Fruit fly (Drosophila melanogaster) whole organism, embryonic: ENCODE results near the gene CG42553.

ENCODE experiments used
- BtbVII ChIP-seq: fragments of 200-800 bp; sonication (Bioruptor generic); optimal IDR thresholded peaks from 3 replicates; lab custom pipeline; 2017; ENCODE audit warnings: missing biosample characterization, mild to moderate bottlenecking, missing genetic modification characterization
- Bteb2 ChIP-seq: fragments of 200-800 bp; sonication (Bioruptor generic); optimal IDR thresholded peaks from 2 replicates; lab custom pipeline; 2016; ENCODE audit warnings: missing biosample characterization, missing genetic modification characterization
- CG10147 ChIP-seq: fragments of 200-800 bp; sonication (Bioruptor generic); optimal IDR thresholded peaks from 2 replicates; lab custom pipeline; 2019; ENCODE audit warnings: missing biosample characterization, mild to moderate bottlenecking, missing genetic modification characterization, moderate library complexity
- CG10462 ChIP-seq: fragments of 200-800 bp; sonication (Bioruptor generic); optimal IDR thresholded peaks from 2 replicates; lab custom pipeline; 2016; ENCODE audit warnings: missing biosample characterization, missing genetic modification characterization
- CG11247 ChIP-seq: fragments of 200-800 bp; sonication (Bioruptor generic); IDR thresholded peaks from 2 replicates; pipeline ENCODE4 v1.3.6; 2022; ENCODE audit warnings: missing biosample characterization, missing genetic modification characterization
- CG11560 ChIP-seq: fragments of 200-800 bp; sonication (Bioruptor generic); IDR thresholded peaks from 3 replicates; pipeline ENCODE4 v1.3.6; 2022; ENCODE audit warnings: missing biosample characterization, missing genetic modification characterization
- CG12155 ChIP-seq: fragments of 200-800 bp; sonication (Bioruptor generic); optimal IDR thresholded peaks from 3 replicates; lab custom pipeline; 2016; ENCODE audit warnings: missing biosample characterization, missing genetic modification characterization
- CG12769 ChIP-seq: fragments of 200-800 bp; sonication (Bioruptor generic); optimal IDR thresholded peaks from 2 replicates; lab custom pipeline; 2019; ENCODE audit warnings: missing biosample characterization, mild to moderate bottlenecking, missing genetic modification characterization, moderate library complexity
- CG14667 ChIP-seq: fragments of 200-800 bp; sonication (Bioruptor generic); IDR thresholded peaks from 2 replicates; pipeline ENCODE4 v1.3.6; 2022; ENCODE audit warnings: missing biosample characterization, missing genetic modification characterization
- CG1603 ChIP-seq: fragments of 200-800 bp; sonication (Bioruptor generic); optimal IDR thresholded peaks from 2 replicates; lab custom pipeline; 2019; ENCODE audit warnings: missing biosample characterization, mild to moderate bottlenecking, missing genetic modification characterization, moderate library complexity
- CG18262 ChIP-seq: fragments of 200-800 bp; optimal IDR thresholded peaks from 3 replicates; lab custom pipeline; 2019; ENCODE audit warnings: missing biosample characterization, mild to moderate bottlenecking, missing genetic modification characterization, moderate library complexity
- CG2712 ChIP-seq: fragments of 200-800 bp; optimal IDR thresholded peaks from 3 replicates; lab custom pipeline; 2019; ENCODE audit warnings: missing biosample characterization, mild to moderate bottlenecking, missing genetic modification characterization, moderate library complexity
- CG3847 ChIP-seq: fragments of 200-800 bp; sonication (Bioruptor generic); IDR thresholded peaks from 2 replicates; pipeline ENCODE4 v1.3.6; 2022; ENCODE audit warnings: missing biosample characterization, missing genetic modification characterization
- CG42726 ChIP-seq: fragments of 200-800 bp; sonication (Bioruptor generic); IDR thresholded peaks from 2 replicates; pipeline ENCODE4 v1.3.6; 2022; ENCODE audit warnings: missing biosample characterization, missing genetic modification characterization; ENCODE audit not compliant: partially characterized antibody
- CG4707 ChIP-seq: fragments of 200-800 bp; sonication (Bioruptor generic); optimal IDR thresholded peaks from 2 replicates; lab custom pipeline; 2018; ENCODE audit warnings: missing biosample characterization, mild to moderate bottlenecking, missing genetic modification characterization, moderate library complexity
- CG6175 ChIP-seq: fragments of 200-800 bp; sonication (Bioruptor generic); IDR thresholded peaks from 3 replicates; pipeline ENCODE4 v1.3.6; 2022; ENCODE audit warnings: missing biosample characterization, missing genetic modification characterization
- CG8359 ChIP-seq: fragments of 200-800 bp; sonication (Bioruptor generic); optimal IDR thresholded peaks from 2 replicates; lab custom pipeline; 2017; ENCODE audit warnings: missing biosample characterization, mild to moderate bottlenecking, missing genetic modification characterization, borderline replicate concordance
- CG9437 ChIP-seq: fragments of 200-800 bp; sonication (Bioruptor generic); optimal IDR thresholded peaks from 2 replicates; lab custom pipeline; 2018; ENCODE audit warnings: missing biosample characterization, mild to moderate bottlenecking, missing genetic modification characterization
- CHES-1-like ChIP-seq: fragments of 200-800 bp; sonication (Bioruptor generic); optimal IDR thresholded peaks from 2 replicates; lab custom pipeline; 2016; ENCODE audit warnings: missing biosample characterization, missing genetic modification characterization
- Camta ChIP-seq: fragments of 200-800 bp; sonication (Bioruptor generic); optimal IDR thresholded peaks from 2 replicates; lab custom pipeline; 2016; ENCODE audit warnings: missing biosample characterization, missing genetic modification characterization
- Deaf1 ChIP-seq: fragments of 200-800 bp; optimal IDR thresholded peaks from 3 replicates; lab custom pipeline; 2019; ENCODE audit warnings: missing biosample characterization, mild to moderate bottlenecking, missing genetic modification characterization, moderate library complexity
- Hmx ChIP-seq: fragments of 200-800 bp; sonication (Bioruptor generic); optimal IDR thresholded peaks from 2 replicates; lab custom pipeline; 2016; ENCODE audit warnings: missing biosample characterization, missing genetic modification characterization
- Hr51 ChIP-seq, 2 experiments: fragments of 200-800 bp; sonication (Bioruptor generic); optimal IDR thresholded peaks; 2 replicates in 1 of 2; 3 replicates in 1 of 2; lab custom pipeline; 2016 to 2018; ENCODE audit warnings: missing biosample characterization in 2 of 2, missing genetic modification characterization in 2 of 2, mild to moderate bottlenecking in 1 of 2, moderate library complexity in 1 of 2
- NK7.1 ChIP-seq: fragments of 200-800 bp; sonication (Bioruptor generic); optimal IDR thresholded peaks from 3 replicates; lab custom pipeline; 2016; ENCODE audit warnings: missing biosample characterization, missing genetic modification characterization
- Nf-YA ChIP-seq: fragments of 200-800 bp; sonication (Bioruptor generic); IDR thresholded peaks from 2 replicates; pipeline ENCODE4 v1.3.6; 2022; ENCODE audit warnings: missing biosample characterization, missing genetic modification characterization
- Pdp1 ChIP-seq, 2 experiments: fragments of 200-800 bp; sonication (Bioruptor generic); optimal IDR thresholded peaks; 3 replicates each; lab custom pipeline; 2016; ENCODE audit warnings: missing biosample characterization in 2 of 2, missing genetic modification characterization in 2 of 2, mild to moderate bottlenecking in 1 of 2, moderate library complexity in 1 of 2
- Sox100B ChIP-seq: fragments of 200-800 bp; sonication (Bioruptor generic); optimal IDR thresholded peaks from 3 replicates; lab custom pipeline; 2018; ENCODE audit warnings: missing biosample characterization, mild to moderate bottlenecking, missing genetic modification characterization
- TFAM ChIP-seq: fragments of 200-800 bp; sonication (Bioruptor generic); optimal IDR thresholded peaks from 2 replicates; lab custom pipeline; 2017; ENCODE audit warnings: missing biosample characterization, missing genetic modification characterization, inconsistent platforms
- Trl ChIP-seq, 3 experiments: fragments of >200 bp in 2 of 3; fragments of 200-800 bp in 1 of 3; sonication (Bioruptor generic) in 1 of 3; optimal IDR thresholded peaks; 2 replicates in 1 of 3; 3 replicates in 2 of 3; lab custom pipeline; 2016 to 2017; ENCODE audit warnings: missing biosample characterization in 1 of 3, missing genetic modification characterization in 1 of 3
- Xbp1 ChIP-seq: fragments of 200-800 bp; sonication (Bioruptor generic); optimal IDR thresholded peaks from 3 replicates; lab custom pipeline; 2016; ENCODE audit warnings: missing biosample characterization, mild to moderate bottlenecking, missing genetic modification characterization
- abd-A ChIP-seq: fragments of 200-800 bp; sonication (Bioruptor generic); optimal IDR thresholded peaks from 3 replicates; lab custom pipeline; 2019; ENCODE audit warnings: missing biosample characterization, mild to moderate bottlenecking, missing genetic modification characterization, moderate library complexity
- cas ChIP-seq: fragments of 200-800 bp; sonication (Bioruptor generic); IDR thresholded peaks from 2 replicates; pipeline ENCODE4 v1.3.6; 2022; ENCODE audit warnings: missing biosample characterization, missing genetic modification characterization
- chinmo ChIP-seq: fragments of 200-800 bp; sonication (Bioruptor generic); IDR thresholded peaks from 4 replicates; pipeline ENCODE4 v1.3.6; 2022; ENCODE audit warnings: missing biosample characterization, missing genetic modification characterization; ENCODE audit not compliant: partially characterized antibody
- corto ChIP-seq: fragments of 200-800 bp; sonication (Bioruptor generic); optimal IDR thresholded peaks from 2 replicates; lab custom pipeline; 2016; ENCODE audit warnings: missing biosample characterization, mild to moderate bottlenecking, missing genetic modification characterization, moderate library complexity
- da ChIP-seq: fragments of 200-800 bp; sonication (Bioruptor generic); optimal IDR thresholded peaks from 2 replicates; lab custom pipeline; 2016; ENCODE audit warnings: missing biosample characterization, missing genetic modification characterization
- dan ChIP-seq: fragments of 200-800 bp; sonication (Bioruptor generic); IDR thresholded peaks from 2 replicates; pipeline ENCODE4 v1.3.6; 2022; ENCODE audit warnings: missing biosample characterization, missing genetic modification characterization
- danr ChIP-seq: fragments of 200-800 bp; sonication (Bioruptor generic); IDR thresholded peaks from 2 replicates; pipeline ENCODE4 v1.3.6; 2022; ENCODE audit warnings: missing biosample characterization, missing genetic modification characterization
- eve ChIP-seq, 2 experiments: fragments of >200 bp; optimal IDR thresholded peaks; 2 replicates each; lab custom pipeline; 2017; ENCODE audit warnings: missing biosample characterization in 2 of 2, missing genetic modification characterization in 2 of 2
- gce ChIP-seq: fragments of 200-800 bp; sonication (Bioruptor generic); IDR thresholded peaks from 3 replicates; pipeline ENCODE4 v1.3.6; 2022; ENCODE audit warnings: missing biosample characterization, missing genetic modification characterization
- h ChIP-seq: fragments of >200 bp; optimal IDR thresholded peaks from 2 replicates; lab custom pipeline; 2017
- lbe ChIP-seq: fragments of 200-800 bp; sonication (Bioruptor generic); optimal IDR thresholded peaks from 2 replicates; lab custom pipeline; 2016; ENCODE audit warnings: missing biosample characterization, mild to moderate bottlenecking, missing genetic modification characterization
- nau ChIP-seq: fragments of 200-800 bp; sonication (Bioruptor generic); optimal IDR thresholded peaks from 3 replicates; lab custom pipeline; 2017; ENCODE audit warnings: missing biosample characterization, mild to moderate bottlenecking, missing genetic modification characterization, missing genetic modification reagents
- oc ChIP-seq: fragments of 200-800 bp; sonication (Bioruptor generic); optimal IDR thresholded peaks from 2 replicates; lab custom pipeline; 2018; ENCODE audit warnings: missing biosample characterization, mild to moderate bottlenecking, missing genetic modification characterization, moderate library complexity
- run ChIP-seq: fragments of 200-800 bp; sonication (Bioruptor generic); optimal IDR thresholded peaks from 3 replicates; lab custom pipeline; 2018; ENCODE audit warnings: missing biosample characterization, mild to moderate bottlenecking, missing genetic modification characterization
- scrt ChIP-seq: fragments of 200-800 bp; sonication (Bioruptor generic); optimal IDR thresholded peaks from 2 replicates; lab custom pipeline; 2018; ENCODE audit warnings: missing biosample characterization, mild to moderate bottlenecking, missing genetic modification characterization, moderate library complexity
- slbo ChIP-seq: fragments of 200-800 bp; sonication (Bioruptor generic); IDR thresholded peaks from 2 replicates; pipeline ENCODE4 v1.3.6; 2022; ENCODE audit warnings: missing biosample characterization, missing genetic modification characterization
- tin ChIP-seq: fragments of 200-800 bp; sonication (Bioruptor generic); optimal IDR thresholded peaks from 3 replicates; lab custom pipeline; 2016; ENCODE audit warnings: missing biosample characterization, missing genetic modification characterization
- trem ChIP-seq: fragments of 200-800 bp; optimal IDR thresholded peaks from 3 replicates; lab custom pipeline; 2019; ENCODE audit warnings: missing biosample characterization, mild to moderate bottlenecking, missing genetic modification characterization, moderate library complexity
- ttk ChIP-seq: fragments of 200-800 bp; sonication (Bioruptor generic); IDR thresholded peaks from 2 replicates; pipeline ENCODE4 v2.1.2; 2022; ENCODE audit warnings: missing biosample characterization, missing genetic modification characterization
- tup ChIP-seq: fragments of 200-800 bp; sonication (Bioruptor generic); optimal IDR thresholded peaks from 2 replicates; lab custom pipeline; 2016; ENCODE audit warnings: missing biosample characterization, mild to moderate bottlenecking, missing genetic modification characterization, moderate library complexity

CG42553 gene

DNA sequence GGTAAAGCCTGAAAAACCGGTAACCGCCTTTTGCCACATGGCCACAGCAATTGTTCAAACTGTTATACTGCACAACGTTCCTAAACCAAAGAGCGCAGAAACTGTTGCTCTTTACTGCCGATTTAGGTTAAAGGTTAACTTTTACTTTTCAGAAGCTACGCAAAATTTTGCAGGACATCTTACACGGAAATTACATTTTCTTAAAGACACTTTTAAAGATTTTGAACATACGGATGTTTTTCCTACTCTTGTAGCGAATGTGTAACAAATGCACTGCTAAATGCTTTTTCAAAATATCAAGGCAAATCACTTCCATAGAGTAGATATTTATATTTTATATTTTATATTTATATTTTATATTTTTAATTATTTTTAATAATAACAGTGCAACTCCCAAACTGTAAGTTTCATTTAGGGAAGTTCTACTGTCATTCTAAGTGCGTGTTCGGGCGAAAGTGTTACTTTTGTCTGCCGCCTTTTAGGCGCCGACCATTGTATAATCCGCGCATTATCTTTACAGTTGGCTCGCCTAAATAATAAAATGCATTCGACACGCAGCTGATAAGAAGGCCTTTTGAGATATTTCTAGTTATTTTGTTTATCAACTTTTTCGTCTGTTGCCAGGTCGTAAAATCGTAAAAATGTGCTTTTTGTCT is 48.5 kb downstream of the CG42553 start (continued):
- TF ChIP-seq oc (no peak), Xbp1 (GFP tag; lab: Kevin White, UChicago) (no peak), Bteb2 (no peak), CG10462 (GFP tag; lab: Kevin White, UChicago) (no peak), Hr51 (GFP tag; optimal IDR thresholded peaks at IDR 0.05; lab: Kevin White, UChicago) (no peak), cas (GFP tag; lab: Robert Waterston, UW) (no peak), Hmx (GFP tag; lab: Kevin White, UChicago) (no peak), abd-A (tag; lab: Kevin White, UChicago) (no peak), CG2712 (tag; lab: Kevin White, UChicago) (peak; percentile 57), CG8359 (GFP tag; lab: Kevin White, UChicago) (no peak), trem (tag; lab: Kevin White, UChicago) (no peak), CG12155 (GFP tag; lab: Kevin White, UChicago) (no peak), tup (GFP tag; lab: Kevin White, UChicago) (no peak), Deaf1 (no peak), nau (GFP tag; lab: Kevin White, UChicago) (no peak), TFAM (GFP tag; lab: Kevin White, UChicago) (no peak), CG42726 (GFP tag; lab: Robert Waterston, UW) (no peak), CG14667 (GFP tag; lab: Robert Waterston, UW) (no peak), eve (GFP tag; optimal IDR thresholded peaks at IDR 0.05; lab: Kevin White, UChicago) (no peak), CG3847 (no peak), BtbVII (no peak), lbe (GFP tag; lab: Kevin White, UChicago) (no peak), gce (GFP tag; lab: Robert Waterston, UW) (no peak), CG6175 (no peak), h (no peak), tin (GFP tag; lab: Kevin White, UChicago) (no peak), CG12769 (tag; lab: Kevin White, UChicago) (no peak), slbo (GFP tag; lab: Robert Waterston, UW) (no peak), Pdp1 (GFP tag; optimal IDR thresholded peaks at IDR 0.05; lab: Kevin White, UChicago) (peak in 1 of 2 experiments; percentile 81), danr (GFP tag; lab: Robert Waterston, UW) (no peak), CG11247 (GFP tag; lab: Robert Waterston, UW) (no peak), CG10147 (GFP tag; lab: Kevin White, UChicago) (no peak), scrt (GFP tag; lab: Kevin White, UChicago) (peak; percentile 71), run (tag; lab: Kevin White, UChicago) (no peak), chinmo (0 out of 4 replicates have a peak, but pooled peaks have one; percentile 34), da (GFP tag; lab: Kevin White, UChicago) (no peak), CG18262 (peak; percentile 45), CHES-1-like (no peak), CG9437 (no peak), NK7.1 (no peak), Nf-YA (GFP tag; lab: Robert Waterston, UW) (no peak), Trl (optimal IDR thresholded peaks at IDR 0.05; lab: Kevin White, UChicago) (no peak), Trl (GFP tag; optimal IDR thresholded peaks at IDR 0.05; lab: Kevin White, UChicago) (no peak), CG11560 (no peak), dan (GFP tag; lab: Robert Waterston, UW) (no peak), Sox100B (GFP tag; lab: Kevin White, UChicago) (peak; percentile 20), corto (no peak), Camta (GFP tag; lab: Kevin White, UChicago) (no peak), CG1603 (tag; lab: Kevin White, UChicago) (no peak), ttk (no peak), CG4707 (GFP tag; lab: Kevin White, UChicago) (no peak)
